Fruit fly (Drosophila melanogaster): ENCODE results near the gene CG31463.
A peak's percentile ranks its signal among the peaks of the same experiment; 100 is the strongest.

The CG31463 gene

dm6 chr3R:8305110-8305509, 13.0 kb downstream of the CG31463 start, which contains the start of gene Sgt1:
Sgt1 (minus strand) TSS chr3R:8305274.
- TF ChIP-seq cnc (optimal IDR thresholded peaks at IDR 0.05) (no peak), Mnt (GFP tag; optimal IDR thresholded peaks at IDR 0.05) (peak; percentile 66), bab1 (GFP tag; optimal IDR thresholded peaks at IDR 0.05) (peak; percentile 53), CG1620 (GFP tag; optimal IDR thresholded peaks at IDR 0.05) (peak; percentile 76), kay (GFP tag; ENCODE audit: borderline replicate concordance) (no peak), pad (GFP tag; optimal IDR thresholded peaks at IDR 0.05) (no peak), CG7101 (tag; optimal IDR thresholded peaks at IDR 0.05) (peak; percentile 64), CG11617 (GFP tag; optimal IDR thresholded peaks at IDR 0.05) (peak; percentile 11), CG14711 (tag; optimal IDR thresholded peaks at IDR 0.05) (peak; percentile 1), CG7045 (GFP tag; optimal IDR thresholded peaks at IDR 0.05) (no peak), Clk (GFP tag; optimal IDR thresholded peaks at IDR 0.05) (peak; percentile 41), CG5204 (GFP tag; optimal IDR thresholded peaks at IDR 0.05) (no peak), Hr96 (GFP tag; optimal IDR thresholded peaks at IDR 0.05) (no peak), tj (GFP tag; optimal IDR thresholded peaks at IDR 0.05) (no peak), CG33017 (tag; optimal IDR thresholded peaks at IDR 0.05) (peak; percentile 29), cic (GFP tag; optimal IDR thresholded peaks at IDR 0.05) (peak; percentile 64), ovo (GFP tag; optimal IDR thresholded peaks at IDR 0.05) (peak; percentile 21), CG12768 (GFP tag; optimal IDR thresholded peaks at IDR 0.05) (peak; percentile 34), Crg-1 (GFP tag; optimal IDR thresholded peaks at IDR 0.05) (peak; percentile 74), toe (GFP tag; optimal IDR thresholded peaks at IDR 0.05) (peak; percentile 64)

dm6 chr3R:8306188-8306926, 14.2 kb downstream of the CG31463 start:
- TF ChIP-seq CG1620 (GFP tag; optimal IDR thresholded peaks at IDR 0.05) (no peak), CG7045 (GFP tag; optimal IDR thresholded peaks at IDR 0.05) (no peak), pad (GFP tag; optimal IDR thresholded peaks at IDR 0.05) (peak; percentile 99), Crg-1 (GFP tag; optimal IDR thresholded peaks at IDR 0.05) (no peak), CG12768 (GFP tag; optimal IDR thresholded peaks at IDR 0.05) (peak; percentile 2), bab1 (GFP tag; optimal IDR thresholded peaks at IDR 0.05) (no peak)

dm6 chr3R:8306927-8307261, 14.8 kb downstream of the CG31463 start:
- TF ChIP-seq cnc (optimal IDR thresholded peaks at IDR 0.05) (no peak), tj (GFP tag; optimal IDR thresholded peaks at IDR 0.05) (no peak), CG14711 (tag; optimal IDR thresholded peaks at IDR 0.05) (no peak), CG7045 (GFP tag; optimal IDR thresholded peaks at IDR 0.05) (no peak), CG12768 (GFP tag; optimal IDR thresholded peaks at IDR 0.05) (no peak), Crg-1 (GFP tag; optimal IDR thresholded peaks at IDR 0.05) (no peak), CG7101 (tag; optimal IDR thresholded peaks at IDR 0.05) (no peak), Hr96 (GFP tag; optimal IDR thresholded peaks at IDR 0.05) (no peak), pad (GFP tag; optimal IDR thresholded peaks at IDR 0.05) (no peak), CG11617 (GFP tag; optimal IDR thresholded peaks at IDR 0.05) (no peak), CG33017 (tag; optimal IDR thresholded peaks at IDR 0.05) (no peak), CG1620 (GFP tag; optimal IDR thresholded peaks at IDR 0.05) (no peak), Mnt (GFP tag; optimal IDR thresholded peaks at IDR 0.05) (no peak), kay (GFP tag; ENCODE audit: borderline replicate concordance) (no peak), bab1 (GFP tag; optimal IDR thresholded peaks at IDR 0.05) (no peak)

- no peak for TF ChIP-seq CG33017 (tag; optimal IDR thresholded peaks at IDR 0.05)
- no peak for TF ChIP-seq bab1 (GFP tag; optimal IDR thresholded peaks at IDR 0.05)
- no peak for TF ChIP-seq CG1620 (GFP tag; optimal IDR thresholded peaks at IDR 0.05)
- TF ChIP-seq toe (GFP tag; optimal IDR thresholded peaks at IDR 0.05) = no peak
- TF ChIP-seq Mnt (GFP tag; optimal IDR thresholded peaks at IDR 0.05) = no peak
- no peak for TF ChIP-seq CG5204 (GFP tag; optimal IDR thresholded peaks at IDR 0.05)
- TF ChIP-seq kay (GFP tag; ENCODE audit: borderline replicate concordance) = no peak
- TF ChIP-seq CG14711 (tag; optimal IDR thresholded peaks at IDR 0.05) = no peak
- no peak for TF ChIP-seq Clk (GFP tag; optimal IDR thresholded peaks at IDR 0.05)
- no peak for TF ChIP-seq CG7045 (GFP tag; optimal IDR thresholded peaks at IDR 0.05)
- TF ChIP-seq pad (GFP tag; optimal IDR thresholded peaks at IDR 0.05) = no peak
- TF ChIP-seq CG7101 (tag; optimal IDR thresholded peaks at IDR 0.05) = no peak
- TF ChIP-seq Crg-1 (GFP tag; optimal IDR thresholded peaks at IDR 0.05) = no peak
- no peak for TF ChIP-seq cnc (optimal IDR thresholded peaks at IDR 0.05)
Observed at dm6 chr3R:8307283-8307682, 15.1 kb downstream of the CG31463 start.

dm6 chr3R:8308515-8308959, 16.4 kb downstream of the CG31463 start, which contains the start of gene tex:
tex (minus strand) TSS chr3R:8308645.
- no peak for TF ChIP-seq CG7045 (GFP tag; optimal IDR thresholded peaks at IDR 0.05)
- TF ChIP-seq cic (GFP tag; optimal IDR thresholded peaks at IDR 0.05) = peak; percentile 24

- TF ChIP-seq kay (GFP tag; ENCODE audit: borderline replicate concordance) = no peak
- TF ChIP-seq bab1 (GFP tag; optimal IDR thresholded peaks at IDR 0.05) = no peak
- TF ChIP-seq CG12768 (GFP tag; optimal IDR thresholded peaks at IDR 0.05) = no peak
- no peak for TF ChIP-seq Crg-1 (GFP tag; optimal IDR thresholded peaks at IDR 0.05)
- TF ChIP-seq CG33017 (tag; optimal IDR thresholded peaks at IDR 0.05) = no peak
- TF ChIP-seq CG14711 (tag; optimal IDR thresholded peaks at IDR 0.05) = no peak
- TF ChIP-seq CG1620 (GFP tag; optimal IDR thresholded peaks at IDR 0.05) = no peak
- TF ChIP-seq toe (GFP tag; optimal IDR thresholded peaks at IDR 0.05) = no peak
- TF ChIP-seq CG7101 (tag; optimal IDR thresholded peaks at IDR 0.05) = no peak
- no peak for TF ChIP-seq ovo (GFP tag; optimal IDR thresholded peaks at IDR 0.05)
- TF ChIP-seq pad (GFP tag; optimal IDR thresholded peaks at IDR 0.05) = no peak
- no peak for TF ChIP-seq Clk (GFP tag; optimal IDR thresholded peaks at IDR 0.05)
- TF ChIP-seq Mnt (GFP tag; optimal IDR thresholded peaks at IDR 0.05) = no peak
- TF ChIP-seq CG7045 (GFP tag; optimal IDR thresholded peaks at IDR 0.05) = no peak
- TF ChIP-seq CG11617 (GFP tag; optimal IDR thresholded peaks at IDR 0.05) = no peak
- no peak for TF ChIP-seq CG5204 (GFP tag; optimal IDR thresholded peaks at IDR 0.05)
Observed at dm6 chr3R:8310678-8311077, 18.5 kb downstream of the CG31463 start, which contains the start of gene CG11693. CG11693 (minus strand) TSS chr3R:8310778.
